Fruit fly (Drosophila melanogaster) whole organism, embryonic: ENCODE measurements around the gene FipoQ.

ENCODE experiments used
- Aef1 ChIP-seq: fragments of 200-800 bp; sonication (Bioruptor generic); IDR thresholded peaks from 3 replicates; pipeline ENCODE4 v1.3.6; 2022; ENCODE audit warnings: missing biosample characterization, missing genetic modification characterization
- Antp ChIP-seq: fragments of 200-800 bp; sonication (Bioruptor generic); optimal IDR thresholded peaks from 3 replicates; lab custom pipeline; 2016; ENCODE audit warnings: missing biosample characterization, missing genetic modification characterization
- CG11504 ChIP-seq: fragments of 200-800 bp; sonication (Bioruptor generic); optimal IDR thresholded peaks from 3 replicates; lab custom pipeline; 2019; ENCODE audit warnings: missing biosample characterization, mild to moderate bottlenecking, missing genetic modification characterization, moderate library complexity
- CG12769 ChIP-seq: fragments of 200-800 bp; sonication (Bioruptor generic); optimal IDR thresholded peaks from 2 replicates; lab custom pipeline; 2019; ENCODE audit warnings: missing biosample characterization, mild to moderate bottlenecking, missing genetic modification characterization, moderate library complexity
- CG14441 ChIP-seq: fragments of 200-800 bp; sonication (Bioruptor generic); IDR thresholded peaks from 2 replicates; pipeline ENCODE4 v1.3.6; 2022; ENCODE audit warnings: missing biosample characterization, missing genetic modification characterization
- CG15073 ChIP-seq: fragments of 200-800 bp; sonication (Bioruptor generic); optimal IDR thresholded peaks from 2 replicates; lab custom pipeline; 2016; ENCODE audit warnings: missing biosample characterization, missing genetic modification characterization
- CG1602 ChIP-seq: fragments of 200-800 bp; sonication (Bioruptor generic); optimal IDR thresholded peaks from 3 replicates; lab custom pipeline; 2016; ENCODE audit warnings: missing biosample characterization, missing genetic modification characterization
- CG17186 ChIP-seq: fragments of 200-800 bp; sonication (Bioruptor generic); optimal IDR thresholded peaks from 3 replicates; lab custom pipeline; 2017; ENCODE audit warnings: missing biosample characterization, missing genetic modification reagents, missing genetic modification characterization
- CG17802 ChIP-seq: fragments of 200-800 bp; sonication (Bioruptor generic); optimal IDR thresholded peaks from 2 replicates; lab custom pipeline; 2018; ENCODE audit warnings: missing biosample characterization, mild to moderate bottlenecking, missing genetic modification characterization, moderate library complexity
- CG1792 ChIP-seq: fragments of 200-800 bp; sonication (Bioruptor generic); optimal IDR thresholded peaks from 2 replicates; lab custom pipeline; 2016; ENCODE audit warnings: missing biosample characterization, missing genetic modification characterization
- CG31365 ChIP-seq: fragments of 200-800 bp; sonication (Bioruptor generic); optimal IDR thresholded peaks from 2 replicates; lab custom pipeline; 2018; ENCODE audit warnings: missing biosample characterization, mild to moderate bottlenecking, missing genetic modification characterization
- CG4730 ChIP-seq: fragments of 200-800 bp; sonication (Bioruptor generic); IDR thresholded peaks from 2 replicates; pipeline ENCODE4 v1.3.6; 2022; ENCODE audit warnings: missing biosample characterization, missing genetic modification characterization
- CG5245 ChIP-seq: fragments of 200-800 bp; sonication (Bioruptor generic); optimal IDR thresholded peaks from 3 replicates; lab custom pipeline; 2016; ENCODE audit warnings: missing biosample characterization, missing genetic modification characterization
- CG6272 ChIP-seq: fragments of 200-800 bp; sonication (Bioruptor generic); IDR thresholded peaks from 2 replicates; pipeline ENCODE4 v1.3.6; 2022; ENCODE audit warnings: missing biosample characterization, missing genetic modification characterization
- CG6683 ChIP-seq: fragments of 200-800 bp; sonication (Bioruptor generic); optimal IDR thresholded peaks from 2 replicates; lab custom pipeline; 2017; ENCODE audit warnings: missing biosample characterization, mild to moderate bottlenecking, missing genetic modification characterization, missing genetic modification reagents
- CG6791 ChIP-seq: fragments of 200-800 bp; sonication (Bioruptor generic); IDR thresholded peaks from 3 replicates; pipeline ENCODE4 v1.3.6; 2022; ENCODE audit warnings: missing biosample characterization, missing genetic modification characterization; ENCODE audit not compliant: partially characterized antibody
- CG7963 ChIP-seq: fragments of 200-800 bp; sonication (Bioruptor generic); IDR thresholded peaks from 3 replicates; pipeline ENCODE4 v1.3.6; 2022; ENCODE audit warnings: missing biosample characterization, missing genetic modification characterization; ENCODE audit not compliant: partially characterized antibody
- CG8089 ChIP-seq: fragments of 200-800 bp; sonication (Bioruptor generic); optimal IDR thresholded peaks from 3 replicates; lab custom pipeline; 2016; ENCODE audit warnings: missing biosample characterization, missing genetic modification characterization
- CG8281 ChIP-seq: fragments of 200-800 bp; sonication (Bioruptor generic); optimal IDR thresholded peaks from 2 replicates; lab custom pipeline; 2018; ENCODE audit warnings: missing biosample characterization, mild to moderate bottlenecking, missing genetic modification characterization, moderate library complexity
- CG9215 ChIP-seq: fragments of 200-800 bp; sonication (Bioruptor generic); IDR thresholded peaks from 2 replicates; pipeline ENCODE4 v1.3.6; 2022; ENCODE audit warnings: missing biosample characterization, missing genetic modification characterization
- CG9437 ChIP-seq: fragments of 200-800 bp; sonication (Bioruptor generic); optimal IDR thresholded peaks from 2 replicates; lab custom pipeline; 2018; ENCODE audit warnings: missing biosample characterization, mild to moderate bottlenecking, missing genetic modification characterization
- CHES-1-like ChIP-seq: fragments of 200-800 bp; sonication (Bioruptor generic); optimal IDR thresholded peaks from 2 replicates; lab custom pipeline; 2016; ENCODE audit warnings: missing biosample characterization, missing genetic modification characterization
- CrebB ChIP-seq: fragments of 200-800 bp; sonication (Bioruptor generic); optimal IDR thresholded peaks from 3 replicates; lab custom pipeline; 2018; ENCODE audit warnings: missing biosample characterization, mild to moderate bottlenecking, missing genetic modification characterization
- Deaf1 ChIP-seq: fragments of 200-800 bp; optimal IDR thresholded peaks from 3 replicates; lab custom pipeline; 2019; ENCODE audit warnings: missing biosample characterization, mild to moderate bottlenecking, missing genetic modification characterization, moderate library complexity
- E2f2 ChIP-seq: fragments of 200-800 bp; sonication (Bioruptor generic); IDR thresholded peaks from 2 replicates; pipeline ENCODE4 v1.3.6; 2022; ENCODE audit warnings: missing biosample characterization, missing genetic modification characterization
- HmgZ ChIP-seq: fragments of 200-800 bp; sonication (Bioruptor generic); optimal IDR thresholded peaks from 2 replicates; lab custom pipeline; 2018; ENCODE audit warnings: missing biosample characterization, mild to moderate bottlenecking, missing genetic modification characterization
- Hr78 ChIP-seq, 2 experiments: fragments of 200-800 bp in 1 of 2; fragments of >200 bp in 1 of 2; sonication (Bioruptor generic) in 1 of 2; optimal IDR thresholded peaks; 2 replicates each; lab custom pipeline; 2017 to 2019; ENCODE audit warnings: missing biosample characterization in 2 of 2, missing genetic modification characterization in 2 of 2, mild to moderate bottlenecking in 1 of 2, moderate library complexity in 1 of 2
- Max ChIP-seq: fragments of 200-800 bp; sonication (Bioruptor generic); optimal IDR thresholded peaks from 2 replicates; lab custom pipeline; 2016; ENCODE audit warnings: missing biosample characterization, mild to moderate bottlenecking, missing genetic modification characterization
- NfI ChIP-seq: fragments of 200-800 bp; sonication (Bioruptor generic); optimal IDR thresholded peaks from 3 replicates; lab custom pipeline; 2018; ENCODE audit warnings: missing biosample characterization, mild to moderate bottlenecking, missing genetic modification characterization, moderate library complexity
- Optix ChIP-seq: fragments of 200-800 bp; sonication (Bioruptor generic); IDR thresholded peaks from 3 replicates; pipeline ENCODE4 v1.3.6; 2022; ENCODE audit warnings: missing biosample characterization, missing genetic modification characterization
- PHDP ChIP-seq: fragments of 200-800 bp; sonication (Bioruptor generic); optimal IDR thresholded peaks from 3 replicates; lab custom pipeline; 2018; ENCODE audit warnings: missing biosample characterization, mild to moderate bottlenecking, missing genetic modification characterization, moderate library complexity
- Side ChIP-seq: fragments of 200-800 bp; sonication (Bioruptor generic); optimal IDR thresholded peaks from 2 replicates; lab custom pipeline; 2016; ENCODE audit warnings: missing biosample characterization, missing genetic modification characterization
- Six4 ChIP-seq: fragments of 200-800 bp; sonication (Bioruptor generic); optimal IDR thresholded peaks from 2 replicates; lab custom pipeline; 2016; ENCODE audit warnings: missing biosample characterization, missing genetic modification characterization
- Taf1 ChIP-seq: fragments of 200-800 bp; sonication (Bioruptor generic); IDR thresholded peaks from 2 replicates; pipeline ENCODE4 v1.3.6; 2022; ENCODE audit warnings: missing biosample characterization, missing genetic modification characterization
- abd-A ChIP-seq: fragments of 200-800 bp; sonication (Bioruptor generic); optimal IDR thresholded peaks from 3 replicates; lab custom pipeline; 2019; ENCODE audit warnings: missing biosample characterization, mild to moderate bottlenecking, missing genetic modification characterization, moderate library complexity
- chif ChIP-seq, 2 experiments: fragments of 200-800 bp; sonication (Bioruptor generic); optimal IDR thresholded peaks; 3 replicates each; lab custom pipeline; 2016; ENCODE audit warnings: missing biosample characterization in 2 of 2, missing genetic modification characterization in 2 of 2
- fd3F ChIP-seq: fragments of 200-800 bp; sonication (Bioruptor generic); optimal IDR thresholded peaks from 2 replicates; lab custom pipeline; 2018; ENCODE audit warnings: missing biosample characterization, mild to moderate bottlenecking, missing genetic modification characterization, moderate library complexity
- grau ChIP-seq: fragments of 200-800 bp; optimal IDR thresholded peaks from 3 replicates; lab custom pipeline; 2019; ENCODE audit warnings: missing biosample characterization, mild to moderate bottlenecking, missing genetic modification characterization, moderate library complexity
- gt ChIP-seq: fragments of 200-800 bp; sonication (Bioruptor generic); IDR thresholded peaks from 2 replicates; pipeline ENCODE4 v1.3.6; 2022; ENCODE audit warnings: missing biosample characterization, missing genetic modification characterization
- ham ChIP-seq: fragments of 200-800 bp; sonication (Bioruptor generic); IDR thresholded peaks from 2 replicates; pipeline ENCODE4 v1.3.6; 2022; ENCODE audit warnings: missing biosample characterization, missing genetic modification characterization
- knrl ChIP-seq: fragments of 200-800 bp; sonication (Bioruptor generic); IDR thresholded peaks from 3 replicates; pipeline ENCODE4 v1.3.6; 2022; ENCODE audit warnings: missing biosample characterization, missing genetic modification characterization; ENCODE audit not compliant: partially characterized antibody
- mam ChIP-seq: fragments of 200-800 bp; sonication (Bioruptor generic); optimal IDR thresholded peaks from 3 replicates; lab custom pipeline; 2016; ENCODE audit warnings: missing biosample characterization, missing genetic modification characterization
- phol ChIP-seq: fragments of 200-800 bp; sonication (Bioruptor generic); optimal IDR thresholded peaks from 3 replicates; lab custom pipeline; 2018; ENCODE audit warnings: missing biosample characterization, mild to moderate bottlenecking, missing genetic modification characterization, moderate library complexity
- pnt ChIP-seq: fragments of 200-800 bp; sonication (Bioruptor generic); optimal IDR thresholded peaks from 3 replicates; lab custom pipeline; 2016; ENCODE audit warnings: missing biosample characterization, missing genetic modification characterization
- rib ChIP-seq: fragments of 200-800 bp; sonication (Bioruptor generic); IDR thresholded peaks from 2 replicates; pipeline ENCODE4 v1.3.6; 2022; ENCODE audit warnings: missing biosample characterization, missing genetic modification characterization
- so ChIP-seq: fragments of 200-800 bp; sonication (Bioruptor generic); IDR thresholded peaks from 3 replicates; pipeline ENCODE4 v1.3.6; 2022; ENCODE audit warnings: missing biosample characterization, missing genetic modification characterization
- sqz ChIP-seq: fragments of 200-800 bp; sonication (Bioruptor generic); optimal IDR thresholded peaks from 3 replicates; lab custom pipeline; 2018; ENCODE audit warnings: missing biosample characterization, mild to moderate bottlenecking, missing genetic modification characterization
- tin ChIP-seq: fragments of 200-800 bp; sonication (Bioruptor generic); optimal IDR thresholded peaks from 3 replicates; lab custom pipeline; 2016; ENCODE audit warnings: missing biosample characterization, missing genetic modification characterization
- unpg ChIP-seq: fragments of 200-800 bp; sonication (Bioruptor generic); optimal IDR thresholded peaks from 3 replicates; lab custom pipeline; 2018; ENCODE audit warnings: missing biosample characterization, mild to moderate bottlenecking, missing genetic modification characterization, moderate library complexity
- vfl ChIP-seq: fragments of 200-800 bp; sonication (Bioruptor generic); optimal IDR thresholded peaks from 2 replicates; lab custom pipeline; 2016; ENCODE audit warnings: missing biosample characterization, missing genetic modification characterization

The FipoQ gene

DNA sequence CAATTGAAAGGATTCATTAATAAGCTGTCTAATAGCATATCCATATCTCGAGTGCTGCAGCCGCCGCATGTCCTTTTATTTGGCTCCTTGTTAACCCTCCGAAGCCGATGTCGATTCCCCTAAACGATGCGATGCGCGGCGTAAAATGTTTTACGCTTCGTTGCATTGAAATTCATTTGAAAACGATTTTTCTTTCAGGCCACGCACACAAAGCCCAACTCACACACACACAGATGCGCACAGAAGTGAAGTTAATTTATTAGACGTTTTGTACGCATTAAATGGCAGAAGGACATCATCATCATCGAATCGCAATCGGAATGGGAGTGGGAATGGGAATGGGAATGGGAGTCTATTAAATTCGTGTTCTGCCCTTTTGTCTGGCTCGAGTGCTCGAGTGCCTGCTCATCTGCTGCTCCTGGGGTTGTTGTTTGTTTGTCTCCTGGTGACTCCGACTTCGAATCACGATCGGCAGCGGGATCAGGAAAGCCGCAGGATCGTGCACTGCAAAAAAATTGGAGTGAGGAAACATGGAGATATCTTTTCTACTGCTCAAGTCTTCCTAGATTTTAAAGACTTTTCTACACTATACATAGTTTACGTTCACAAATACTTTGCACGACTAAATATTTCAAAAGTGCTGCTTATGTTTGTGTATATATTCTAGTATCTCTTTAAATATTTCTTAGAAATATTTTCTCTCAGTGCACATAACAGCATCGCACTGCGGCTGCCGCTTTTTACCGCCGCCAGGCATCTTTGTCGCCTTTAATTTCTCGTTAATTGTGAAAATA lies 46.6 kb downstream of the FipoQ start (continued):
- no peak for TF ChIP-seq CG4730 (GFP tag; lab: Robert Waterston, UW)
- no peak for TF ChIP-seq CG31365 (tag; lab: Kevin White, UChicago)
- TF ChIP-seq CG12769 (tag; lab: Kevin White, UChicago): no peak
- TF ChIP-seq CG17802: no peak
- no peak for TF ChIP-seq Aef1 (GFP tag; lab: Robert Waterston, UW)
- TF ChIP-seq CG1792 (GFP tag; lab: Kevin White, UChicago): no peak
- TF ChIP-seq Six4 (GFP tag; lab: Kevin White, UChicago): no peak
- TF ChIP-seq CG14441 (GFP tag; lab: Robert Waterston, UW): no peak
- TF ChIP-seq CG6683 (GFP tag; lab: Kevin White, UChicago): no peak
- no peak for TF ChIP-seq CG7963 (GFP tag; lab: Robert Waterston, UW)
- no peak for TF ChIP-seq sqz (GFP tag; lab: Kevin White, UChicago)
- no peak for TF ChIP-seq gt (GFP tag; lab: Robert Waterston, UW)
- TF ChIP-seq Antp (GFP tag; lab: Kevin White, UChicago): no peak
- TF ChIP-seq Max (GFP tag; lab: Kevin White, UChicago): no peak
- TF ChIP-seq phol: peak; percentile 39
- peak; percentile 16 for TF ChIP-seq grau (tag; lab: Kevin White, UChicago)
- TF ChIP-seq CG9215 (GFP tag; lab: Robert Waterston, UW): no peak
- no peak for TF ChIP-seq vfl (GFP tag; lab: Kevin White, UChicago)
- TF ChIP-seq tin (GFP tag; lab: Kevin White, UChicago): no peak
- no peak for TF ChIP-seq rib (GFP tag; lab: Robert Waterston, UW)
- TF ChIP-seq CrebB (tag; lab: Kevin White, UChicago): no peak
- no peak for TF ChIP-seq CG5245 (GFP tag; lab: Kevin White, UChicago)
- no peak for TF ChIP-seq CG15073 (GFP tag; lab: Kevin White, UChicago)
- TF ChIP-seq HmgZ (tag; lab: Kevin White, UChicago): no peak
- no peak for TF ChIP-seq CG1602 (GFP tag; lab: Kevin White, UChicago)
- no peak for TF ChIP-seq CG11504
- TF ChIP-seq Side (GFP tag; lab: Kevin White, UChicago): no peak
- TF ChIP-seq CG9437: no peak
- TF ChIP-seq CG8281 (tag; lab: Kevin White, UChicago): no peak
- no peak for TF ChIP-seq CG6791 (GFP tag; lab: Robert Waterston, UW)
- TF ChIP-seq PHDP (tag; lab: Kevin White, UChicago): no peak
- peak; percentile 8 for TF ChIP-seq pnt (GFP tag; lab: Kevin White, UChicago)
- no peak for TF ChIP-seq CG8089 (GFP tag; lab: Kevin White, UChicago)
- TF ChIP-seq Deaf1: no peak
- no peak for TF ChIP-seq Taf1 (GFP tag; lab: Robert Waterston, UW)
- TF ChIP-seq fd3F (GFP tag; lab: Kevin White, UChicago): no peak
- TF ChIP-seq abd-A (tag; lab: Kevin White, UChicago): no peak
- peak in 1 of 2 experiments; percentile 17 for TF ChIP-seq chif (GFP tag; optimal IDR thresholded peaks at IDR 0.05; lab: Kevin White, UChicago)
- TF ChIP-seq E2f2 (GFP tag; lab: Robert Waterston, UW): no peak
- TF ChIP-seq knrl (GFP tag; lab: Robert Waterston, UW): no peak
- TF ChIP-seq Optix: no peak
- TF ChIP-seq CG6272 (GFP tag; lab: Robert Waterston, UW): no peak
- no peak for TF ChIP-seq NfI (GFP tag; lab: Kevin White, UChicago)
- no peak for TF ChIP-seq CG17186 (GFP tag; lab: Kevin White, UChicago)
- no peak for TF ChIP-seq Hr78 (GFP tag; optimal IDR thresholded peaks at IDR 0.05; lab: Kevin White, UChicago)
- no peak for TF ChIP-seq so (GFP tag; lab: Robert Waterston, UW)
- peak; percentile 17 for TF ChIP-seq unpg (GFP tag; lab: Kevin White, UChicago)
- no peak for TF ChIP-seq mam
- TF ChIP-seq ham (GFP tag; lab: Robert Waterston, UW): no peak
- no peak for TF ChIP-seq CHES-1-like (GFP tag; lab: Kevin White, UChicago)
